Worm (Caenorhabditis elegans) whole organism, L4 larva: Measurements from ENCODE around the gene C49H3.12.

Source experiments
- F10B5.3 ChIP-seq: sonication (generic microtip); optimal IDR thresholded peaks from 2 replicates; lab custom pipeline; 2016; ENCODE audit warnings: mild to moderate bottlenecking, missing genetic modification characterization, missing compliant biosample characterization
- F37D6.2 ChIP-seq: sonication (generic microtip); optimal IDR thresholded peaks from 2 replicates; lab custom pipeline; 2016; ENCODE audit warnings: mild to moderate bottlenecking, missing genetic modification characterization, missing compliant biosample characterization
- T20F7.1 ChIP-seq: fragments of 200-800 bp; sonication (Bioruptor generic); optimal IDR thresholded peaks from 2 replicates; lab custom pipeline; 2018; ENCODE audit warnings: mild to moderate bottlenecking, missing genetic modification characterization, missing compliant biosample characterization
- T26A8.4 ChIP-seq: fragments of 200-800 bp; sonication (Bioruptor generic); IDR thresholded peaks from 2 replicates; pipeline ENCODE4 v1.3.6; 2022; ENCODE audit warnings: missing genetic modification characterization, missing compliant biosample characterization
- Y48G9A.11 ChIP-seq: fragments of 200-800 bp; sonication (Bioruptor generic); IDR thresholded peaks from 2 replicates; pipeline ENCODE4 v1.3.6; 2022; ENCODE audit warnings: missing genetic modification reagents, missing genetic modification characterization, missing compliant biosample characterization
- Y75B8A.6 ChIP-seq: fragments of 200-800 bp; sonication (Bioruptor generic); IDR thresholded peaks from 2 replicates; pipeline ENCODE4 v1.3.6; 2022; ENCODE audit warnings: missing genetic modification reagents, missing genetic modification characterization, missing compliant biosample characterization
- aly-2 ChIP-seq: sonication (generic microtip); optimal IDR thresholded peaks from 2 replicates; lab custom pipeline; 2018; ENCODE audit warnings: missing biosample characterization, missing genetic modification characterization
- arid-1 ChIP-seq: fragments of 200-800 bp; sonication (Bioruptor generic); conservative IDR thresholded peaks from 2 replicates; pipeline ENCODE4 v1.3.6; 2022; ENCODE audit warnings: missing genetic modification reagents, missing genetic modification characterization, missing compliant biosample characterization
- attf-4 ChIP-seq: sonication (generic microtip); optimal IDR thresholded peaks from 3 replicates; lab custom pipeline; 2017; ENCODE audit warnings: missing biosample characterization, missing genetic modification characterization
- ceh-20 ChIP-seq: fragments of 200-800 bp; sonication (Bioruptor generic); IDR thresholded peaks from 2 replicates; pipeline ENCODE4 v1.3.6; 2022; ENCODE audit warnings: missing genetic modification reagents, missing genetic modification characterization, missing compliant biosample characterization
- ceh-44 ChIP-seq: fragments of 200-800 bp; sonication (Bioruptor generic); IDR thresholded peaks from 2 replicates; pipeline ENCODE4 v1.3.6; 2022; ENCODE audit warnings: missing genetic modification reagents, missing genetic modification characterization, missing compliant biosample characterization
- ces-1 ChIP-seq: fragments of 150-350 bp; sonication (generic microtip); optimal IDR thresholded peaks from 4 replicates; lab custom pipeline; 2014; ENCODE audit warnings: missing biosample characterization, missing genetic modification reagents, missing genetic modification characterization
- daf-16 ChIP-seq, 3 experiments: sonication (generic microtip); optimal IDR thresholded peaks; 2 replicates each; lab custom pipeline; 2016 to 2017; ENCODE audit warnings: missing genetic modification characterization in 3 of 3, missing genetic modification reagents in 3 of 3, mild to moderate bottlenecking in 2 of 3, missing compliant biosample characterization in 2 of 3, missing biosample characterization in 1 of 3, moderate library complexity in 1 of 3
- daf-19 ChIP-seq: fragments of 200-800 bp; sonication (Bioruptor generic); conservative IDR thresholded peaks from 2 replicates; pipeline ENCODE4 v1.3.6; 2022; ENCODE audit warnings: missing genetic modification characterization, missing compliant biosample characterization
- daf-8 ChIP-seq: fragments of 200-800 bp; sonication (Bioruptor generic); IDR thresholded peaks from 2 replicates; pipeline ENCODE4 v1.3.6; 2022; ENCODE audit warnings: missing genetic modification characterization, missing compliant biosample characterization
- dmd-6 ChIP-seq: fragments of 200-800 bp; sonication (Bioruptor generic); IDR thresholded peaks from 2 replicates; pipeline ENCODE4 v1.3.6; 2022; ENCODE audit warnings: missing genetic modification reagents, missing genetic modification characterization, missing compliant biosample characterization
- dpl-1 ChIP-seq: fragments of 150-350 bp; optimal IDR thresholded peaks from 2 replicates; lab custom pipeline; 2014; ENCODE audit warnings: missing biosample characterization, missing genetic modification reagents, missing genetic modification characterization
- dve-1 ChIP-seq: sonication (generic microtip); optimal IDR thresholded peaks from 2 replicates; lab custom pipeline; 2017; ENCODE audit warnings: antibody characterized with exemption, mild to moderate bottlenecking, missing genetic modification characterization, missing compliant biosample characterization; ENCODE audit not compliant: insufficient read depth
- egl-43 ChIP-seq: fragments of 200-800 bp; sonication (Bioruptor generic); IDR thresholded peaks from 2 replicates; pipeline ENCODE4 v1.3.6; 2022; ENCODE audit warnings: missing genetic modification reagents, missing genetic modification characterization, missing compliant biosample characterization
- fkh-10 ChIP-seq: fragments of 150-350 bp; optimal IDR thresholded peaks from 2 replicates; lab custom pipeline; 2014; ENCODE audit warnings: missing biosample characterization, missing genetic modification reagents, missing genetic modification characterization
- fos-1 ChIP-seq: fragments of 150-350 bp; optimal IDR thresholded peaks from 2 replicates; lab custom pipeline; 2014; ENCODE audit warnings: missing biosample characterization, missing genetic modification characterization
- hlh-11 ChIP-seq: fragments of 200-800 bp; sonication (Bioruptor generic); optimal IDR thresholded peaks from 2 replicates; lab custom pipeline; 2018; ENCODE audit warnings: mild to moderate bottlenecking, missing genetic modification characterization, missing compliant biosample characterization
- hlh-30 ChIP-seq: sonication (generic microtip); optimal IDR thresholded peaks from 2 replicates; lab custom pipeline; 2017; ENCODE audit warnings: antibody characterized with exemption, mild to moderate bottlenecking, missing genetic modification characterization, missing compliant biosample characterization; ENCODE audit not compliant: insufficient read depth
- jun-1 ChIP-seq: fragments of 150-350 bp; optimal IDR thresholded peaks from 2 replicates; lab custom pipeline; 2014; ENCODE audit warnings: missing biosample characterization, missing genetic modification reagents, missing genetic modification characterization
- lin-1 ChIP-seq: fragments of 200-800 bp; sonication (Bioruptor generic); IDR thresholded peaks from 2 replicates; pipeline ENCODE4 v1.3.6; 2022; ENCODE audit warnings: missing genetic modification reagents, missing genetic modification characterization, missing compliant biosample characterization
- lin-38 ChIP-seq: fragments of 200-800 bp; sonication (Bioruptor generic); IDR thresholded peaks from 2 replicates; pipeline ENCODE4 v1.3.6; 2022; ENCODE audit warnings: missing genetic modification reagents, missing genetic modification characterization, missing compliant biosample characterization
- madf-5 ChIP-seq, 2 experiments: fragments of 200-800 bp; sonication (Bioruptor generic); IDR thresholded peaks; 2 replicates each; pipeline ENCODE4 v1.3.6; 2022; ENCODE audit warnings: missing compliant biosample characterization in 2 of 2, missing genetic modification characterization in 2 of 2
- mdl-1 ChIP-seq, 2 experiments: fragments of 150-350 bp in 1 of 2; sonication (generic microtip) in 1 of 2; optimal IDR thresholded peaks; 2 replicates each; lab custom pipeline; 2014 to 2017; ENCODE audit warnings: missing biosample characterization in 2 of 2, missing genetic modification characterization in 2 of 2
- mes-2 ChIP-seq: sonication (generic microtip); optimal IDR thresholded peaks from 2 replicates; lab custom pipeline; 2016; ENCODE audit warnings: missing genotype, mild to moderate bottlenecking, missing genetic modification characterization, missing compliant biosample characterization; ENCODE audit not compliant: poor library complexity, severe bottlenecking
- mxl-2 ChIP-seq: fragments of 200-800 bp; sonication (Bioruptor generic); conservative IDR thresholded peaks from 2 replicates; pipeline ENCODE4 v1.3.6; 2022; ENCODE audit warnings: missing genetic modification reagents, missing genetic modification characterization, missing compliant biosample characterization
- nhr-10 ChIP-seq: fragments of 150-350 bp; optimal IDR thresholded peaks from 2 replicates; lab custom pipeline; 2014; ENCODE audit warnings: missing biosample characterization, missing genetic modification characterization
- nhr-28 ChIP-seq: fragments of 150-350 bp; optimal IDR thresholded peaks from 2 replicates; lab custom pipeline; 2014; ENCODE audit warnings: missing biosample characterization, missing genetic modification characterization
- nhr-42 ChIP-seq: fragments of 200-800 bp; sonication (Bioruptor generic); IDR thresholded peaks from 2 replicates; pipeline ENCODE4 v1.3.6; 2022; ENCODE audit warnings: missing genetic modification characterization, missing compliant biosample characterization
- php-3 ChIP-seq: fragments of 200-800 bp; sonication (Bioruptor generic); IDR thresholded peaks from 2 replicates; pipeline ENCODE4 v1.3.6; 2022; ENCODE audit warnings: missing genetic modification reagents, missing genetic modification characterization, missing compliant biosample characterization
- pqm-1 ChIP-seq: sonication (generic microtip); optimal IDR thresholded peaks from 2 replicates; lab custom pipeline; 2017; ENCODE audit warnings: missing biosample characterization, missing genetic modification characterization
- rbr-2 ChIP-seq: sonication (generic microtip); optimal IDR thresholded peaks from 2 replicates; lab custom pipeline; 2016; ENCODE audit warnings: missing genotype, missing genetic modification characterization, missing compliant biosample characterization
- saeg-2 ChIP-seq: fragments of 200-800 bp; sonication (Bioruptor generic); IDR thresholded peaks from 2 replicates; pipeline ENCODE4 v1.3.6; 2022; ENCODE audit warnings: missing genetic modification reagents, missing genetic modification characterization, missing compliant biosample characterization
- spr-3 ChIP-seq: fragments of 200-800 bp; sonication (Bioruptor generic); optimal IDR thresholded peaks from 2 replicates; lab custom pipeline; 2018; ENCODE audit warnings: mild to moderate bottlenecking, missing genetic modification characterization, missing compliant biosample characterization
- tag-97 ChIP-seq: fragments of 200-800 bp; sonication (Bioruptor generic); IDR thresholded peaks from 2 replicates; pipeline ENCODE4 v1.3.6; 2022; ENCODE audit warnings: missing genetic modification characterization, missing compliant biosample characterization
- unc-130 ChIP-seq: sonication (generic microtip); optimal IDR thresholded peaks from 2 replicates; lab custom pipeline; 2016; ENCODE audit warnings: missing genetic modification reagents, missing genetic modification characterization, missing compliant biosample characterization
- vab-7 ChIP-seq: fragments of 200-800 bp; sonication (Bioruptor generic); IDR thresholded peaks from 2 replicates; pipeline ENCODE4 v1.3.6; 2022; ENCODE audit warnings: missing genetic modification reagents, missing genetic modification characterization, missing compliant biosample characterization
- zip-11 ChIP-seq: fragments of 200-800 bp; sonication (Bioruptor generic); IDR thresholded peaks from 2 replicates; pipeline ENCODE4 v1.3.6; 2022; ENCODE audit warnings: missing genetic modification characterization, missing compliant biosample characterization

The C49H3.12 gene

ce11 chrIV:7898489-7898888 is 28.6 kb downstream of the C49H3.12 start (continued):
- TF ChIP-seq dmd-6 (peak; percentile 38; the same call in 1 of the 2 replicates), ces-1 (GFP tag; lab: Kevin White, UChicago) (no peak), dpl-1 (GFP tag; lab: Kevin White, UChicago) (no peak), php-3 (GFP tag; lab: Robert Waterston, UW) (0 out of 2 replicates have a peak, but pooled peaks have one; percentile 9), hlh-30 (tag; lab: Kevin White, UChicago) (peak; percentile 19), Y48G9A.11 (no peak), ceh-44 (no peak), T20F7.1 (GFP tag; lab: Kevin White, UChicago) (peak; percentile 28), mes-2 (tag; lab: Kevin White, UChicago) (no peak), F37D6.2 (tag; lab: Kevin White, UChicago) (no peak), dve-1 (tag; lab: Kevin White, UChicago) (peak; percentile 57), spr-3 (GFP tag; lab: Kevin White, UChicago) (no peak), zip-11 (GFP tag; lab: Robert Waterston, UW) (no peak), nhr-28 (tag; lab: Kevin White, UChicago) (peak; percentile 61), hlh-11 (tag; lab: Kevin White, UChicago) (peak; percentile 60), arid-1 (GFP tag; lab: Robert Waterston, UW) (no peak), unc-130 (no peak), pqm-1 (tag; lab: Kevin White, UChicago) (peak; percentile 65), mxl-2 (GFP tag; lab: Robert Waterston, UW) (no peak), vab-7 (GFP tag; lab: Robert Waterston, UW) (no peak), ceh-20 (no peak), Y75B8A.6 (no peak), saeg-2 (GFP tag; lab: Robert Waterston, UW) (no peak), T26A8.4 (GFP tag; lab: Robert Waterston, UW) (no peak), nhr-10 (tag; lab: Kevin White, UChicago) (no peak), daf-19 (GFP tag; lab: Robert Waterston, UW) (no peak), aly-2 (tag; lab: Kevin White, UChicago) (no peak), mdl-1 (tag; optimal IDR thresholded peaks at IDR 0.05; lab: Kevin White, UChicago) (no peak), fos-1 (tag; lab: Kevin White, UChicago) (no peak)
- TF ChIP-seq, all 104 proteins: peak for 9

- TF ChIP-seq F10B5.3 (no peak), madf-5 (GFP tag; IDR thresholded peaks at IDR 0.05; lab: Robert Waterston, UW) (no peak), ces-1 (GFP tag; lab: Kevin White, UChicago) (peak; percentile 53), fkh-10 (GFP tag; lab: Kevin White, UChicago) (peak; percentile 53)
- TF ChIP-seq, all 104 proteins: peak for 2
Observed at ce11 chrIV:7897953-7898352, 29.2 kb downstream of the C49H3.12 start.

ce11 chrIV:7897443-7897842 is 29.7 kb downstream of the C49H3.12 start, which contains the start of gene ilys-4:
ilys-4 (minus strand) TSS chrIV:7897543.
- TF ChIP-seq daf-8 (GFP tag; lab: Robert Waterston, UW), result no peak
- TF ChIP-seq nhr-42 (GFP tag; lab: Robert Waterston, UW), result no peak
- no peak for TF ChIP-seq mxl-2 (GFP tag; lab: Robert Waterston, UW)
- TF ChIP-seq rbr-2 (tag; lab: Kevin White, UChicago), result no peak
- no peak for TF ChIP-seq lin-38 (GFP tag; lab: Robert Waterston, UW)
- no peak for TF ChIP-seq tag-97 (GFP tag; lab: Robert Waterston, UW)
- no peak for TF ChIP-seq egl-43 (GFP tag; lab: Robert Waterston, UW)
- no peak for TF ChIP-seq lin-1 (GFP tag; lab: Robert Waterston, UW)
- no peak for TF ChIP-seq nhr-10 (tag; lab: Kevin White, UChicago)
- no peak for TF ChIP-seq daf-16 (GFP tag; optimal IDR thresholded peaks at IDR 0.05; lab: Kevin White, UChicago)
- TF ChIP-seq daf-16 (tag; optimal IDR thresholded peaks at IDR 0.05; lab: Kevin White, UChicago), result no peak
- TF ChIP-seq attf-4 (tag; lab: Kevin White, UChicago), result no peak
- no peak for TF ChIP-seq jun-1
- TF ChIP-seq F37D6.2 (tag; lab: Kevin White, UChicago), result no peak
- TF ChIP-seq, all 104 proteins: peak for 0
